Fruit fly (Drosophila melanogaster): ENCODE measurements around the gene CG34345.

DNA sequence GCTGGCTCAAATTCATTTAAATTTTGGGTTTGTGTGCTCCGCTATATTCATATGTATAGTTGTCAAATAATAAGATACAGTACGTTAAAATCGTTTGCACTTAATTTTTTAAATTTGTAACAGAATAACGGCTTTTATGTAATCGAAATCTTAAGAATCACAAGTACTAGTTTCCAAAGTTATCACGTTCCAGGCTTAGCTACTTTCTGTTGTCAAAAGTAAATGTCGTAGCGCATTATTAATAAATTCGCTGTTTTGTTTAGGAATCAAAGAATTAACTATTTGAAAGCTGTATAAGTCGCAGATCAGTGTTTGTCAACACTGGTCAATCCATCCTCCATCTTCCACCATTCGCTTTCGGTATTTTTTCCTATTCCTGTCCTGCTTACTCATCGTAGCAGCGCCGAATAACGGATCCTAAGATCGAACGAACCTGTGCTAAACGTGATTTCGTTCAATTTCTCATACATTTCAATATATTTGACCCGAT lies 40.7 kb downstream of the CG34345 start, which contains the start of the genes CG13771, CG34310 and cup:
- TF ChIP-seq CTCF (optimal IDR thresholded peaks at IDR 0.05), result no peak
- TF ChIP-seq CG8478 (optimal IDR thresholded peaks at IDR 0.05), result no peak
